Fruit fly (Drosophila melanogaster) whole organism, adult: ENCODE results near the gene CG14960.

Source experiments
- Hr96 ChIP-seq: fragments of 200-800 bp; sonication (Bioruptor generic); optimal IDR thresholded peaks from 2 replicates; lab custom pipeline; 2016; ENCODE audit warnings: missing biosample characterization, missing genetic modification characterization
- Mnt ChIP-seq: fragments of 200-800 bp; sonication (Bioruptor generic); optimal IDR thresholded peaks from 2 replicates; lab custom pipeline; 2016; ENCODE audit warnings: missing biosample characterization, mild to moderate bottlenecking, missing genetic modification characterization
- cic ChIP-seq: fragments of 200-800 bp; sonication (Bioruptor generic); optimal IDR thresholded peaks from 2 replicates; lab custom pipeline; 2017; ENCODE audit warnings: missing biosample characterization, mild to moderate bottlenecking, missing genetic modification characterization, moderate library complexity
- kay ChIP-seq: fragments of 200-800 bp; sonication (Bioruptor generic); peaks from one replicate; lab custom pipeline; 2016; ENCODE audit warnings: missing biosample characterization, missing genetic modification characterization, borderline replicate concordance

- no peak for TF ChIP-seq cic (GFP tag; lab: Kevin White, UChicago)
- TF ChIP-seq Hr96 (GFP tag; lab: Kevin White, UChicago), result no peak
- TF ChIP-seq kay, result no peak
- TF ChIP-seq Mnt (GFP tag; lab: Kevin White, UChicago), result no peak
Measured at dm6 chr3L:3253631-3254030, 17.2 kb upstream of the CG14960 start.
